Worm (Caenorhabditis elegans) whole organism, late embryonic: ENCODE results near the gene C52E2.5.

Experiments
- F13H6.1 ChIP-seq: sonication (generic microtip); optimal IDR thresholded peaks from 2 replicates; lab custom pipeline; 2016; ENCODE audit warnings: missing genetic modification characterization, missing compliant biosample characterization
- hlh-13 ChIP-seq: fragments of 200-800 bp; sonication (Bioruptor generic); optimal IDR thresholded peaks from 2 replicates; lab custom pipeline; 2018; ENCODE audit warnings: mild to moderate bottlenecking, missing genetic modification characterization, missing compliant biosample characterization
- nhr-11 ChIP-seq: fragments of 150-350 bp; optimal IDR thresholded peaks from 2 replicates; lab custom pipeline; 2014; ENCODE audit warnings: missing biosample characterization, missing genetic modification characterization
- pag-3 ChIP-seq: sonication (generic microtip); optimal IDR thresholded peaks from 2 replicates; lab custom pipeline; 2016; ENCODE audit warnings: missing compliant biosample characterization, missing genetic modification characterization, borderline replicate concordance
- unc-86 ChIP-seq: sonication (generic microtip); optimal IDR thresholded peaks from 2 replicates; lab custom pipeline; 2016; ENCODE audit warnings: missing genetic modification characterization, missing compliant biosample characterization

DNA sequence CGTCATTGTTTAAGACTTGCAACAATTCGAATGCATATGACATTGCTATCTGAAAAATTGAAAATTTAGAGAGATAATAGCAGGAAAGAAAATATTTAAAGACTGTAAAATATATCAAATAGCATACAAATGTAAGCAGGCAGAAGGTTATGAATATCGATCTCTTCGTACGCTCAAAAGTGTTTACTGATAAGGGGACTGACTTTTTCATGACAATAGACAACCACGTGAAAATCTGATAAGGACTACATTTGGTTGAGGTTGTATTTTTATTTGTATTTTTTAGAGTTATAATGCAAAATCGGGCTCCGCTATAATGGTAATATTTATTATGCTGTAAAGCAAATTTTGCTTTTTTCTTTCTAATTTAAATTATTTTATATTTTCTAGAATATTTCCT lies at the start of gene C52E2.5, which contains the start of gene C52E2.4:
- TF ChIP-seq nhr-11 (no peak), hlh-13 (GFP tag; lab: Kevin White, UChicago) (no peak), F13H6.1 (tag; lab: Kevin White, UChicago) (no peak), unc-86 (tag; lab: Kevin White, UChicago) (no peak), pag-3 (tag; lab: Kevin White, UChicago) (no peak)
